Fruit fly (Drosophila melanogaster) whole organism, embryonic: ENCODE data around the gene CG2182.
A peak's percentile ranks its signal among the peaks of the same experiment; 100 is the strongest.

Experiments
- B-H2 ChIP-seq: fragments of 200-800 bp; sonication (Bioruptor generic); optimal IDR thresholded peaks from 2 replicates; lab custom pipeline; 2018; ENCODE audit warnings: missing biosample characterization, mild to moderate bottlenecking, missing genetic modification characterization
- CG10366 ChIP-seq: fragments of 200-800 bp; sonication (Bioruptor generic); IDR thresholded peaks from 2 replicates; pipeline ENCODE4 v1.3.6; 2022; ENCODE audit warnings: missing biosample characterization, missing genetic modification characterization
- CG11093 ChIP-seq: fragments of 200-800 bp; sonication (Bioruptor generic); IDR thresholded peaks from 3 replicates; pipeline ENCODE4 v1.3.6; 2022; ENCODE audit warnings: missing biosample characterization, missing genetic modification characterization
- CG12236 ChIP-seq: fragments of 200-800 bp; sonication (Bioruptor generic); optimal IDR thresholded peaks from 2 replicates; lab custom pipeline; 2016; ENCODE audit warnings: missing biosample characterization, missing genetic modification characterization
- CG12942 ChIP-seq: fragments of 200-800 bp; sonication (Bioruptor generic); optimal IDR thresholded peaks from 3 replicates; lab custom pipeline; 2016; ENCODE audit warnings: missing biosample characterization, missing genetic modification characterization
- CG14667 ChIP-seq: fragments of 200-800 bp; sonication (Bioruptor generic); IDR thresholded peaks from 2 replicates; pipeline ENCODE4 v1.3.6; 2022; ENCODE audit warnings: missing biosample characterization, missing genetic modification characterization
- CG1602 ChIP-seq: fragments of 200-800 bp; sonication (Bioruptor generic); optimal IDR thresholded peaks from 3 replicates; lab custom pipeline; 2016; ENCODE audit warnings: missing biosample characterization, missing genetic modification characterization
- CG1647 ChIP-seq: fragments of 200-800 bp; sonication (Bioruptor generic); optimal IDR thresholded peaks from 3 replicates; lab custom pipeline; 2016; ENCODE audit warnings: missing biosample characterization, missing genetic modification characterization
- CG18599 ChIP-seq: fragments of 200-800 bp; sonication (Bioruptor generic); optimal IDR thresholded peaks from 3 replicates; lab custom pipeline; 2017; ENCODE audit warnings: missing biosample characterization, missing genetic modification characterization, mild to moderate bottlenecking, moderate library complexity, missing genetic modification reagents
- CG2199 ChIP-seq: fragments of 200-800 bp; sonication (Bioruptor generic); IDR thresholded peaks from 3 replicates; pipeline ENCODE4 v1.3.6; 2022; ENCODE audit warnings: missing biosample characterization, missing genetic modification characterization
- CG3163 ChIP-seq: fragments of 200-800 bp; sonication (Bioruptor generic); optimal IDR thresholded peaks from 3 replicates; lab custom pipeline; 2016; ENCODE audit warnings: missing biosample characterization, missing genetic modification characterization
- CG5180 ChIP-seq: fragments of 200-800 bp; sonication (Bioruptor generic); optimal IDR thresholded peaks from 3 replicates; lab custom pipeline; 2017; ENCODE audit warnings: missing biosample characterization, missing genetic modification characterization, mild to moderate bottlenecking, moderate library complexity, missing genetic modification reagents
- CG6175 ChIP-seq: fragments of 200-800 bp; sonication (Bioruptor generic); IDR thresholded peaks from 3 replicates; pipeline ENCODE4 v1.3.6; 2022; ENCODE audit warnings: missing biosample characterization, missing genetic modification characterization
- CG6689 ChIP-seq: fragments of 200-800 bp; sonication (Bioruptor generic); IDR thresholded peaks from 2 replicates; pipeline ENCODE4 v1.3.6; 2022; ENCODE audit warnings: missing biosample characterization, missing genetic modification characterization
- CG7786 ChIP-seq: fragments of 200-800 bp; sonication (Bioruptor generic); optimal IDR thresholded peaks from 2 replicates; lab custom pipeline; 2016; ENCODE audit warnings: missing biosample characterization, missing genetic modification characterization
- CG8359 ChIP-seq: fragments of 200-800 bp; sonication (Bioruptor generic); optimal IDR thresholded peaks from 2 replicates; lab custom pipeline; 2017; ENCODE audit warnings: missing biosample characterization, mild to moderate bottlenecking, missing genetic modification characterization, borderline replicate concordance
- CG9727 ChIP-seq: fragments of 200-800 bp; sonication (Bioruptor generic); optimal IDR thresholded peaks from 3 replicates; lab custom pipeline; 2017; ENCODE audit warnings: missing biosample characterization, mild to moderate bottlenecking, missing genetic modification characterization
- CG9876 ChIP-seq: fragments of 200-800 bp; sonication (Bioruptor generic); optimal IDR thresholded peaks from 2 replicates; lab custom pipeline; 2016; ENCODE audit warnings: missing biosample characterization, missing genetic modification characterization
- Doc2 ChIP-seq: fragments of 200-800 bp; sonication (Bioruptor generic); IDR thresholded peaks from 2 replicates; pipeline ENCODE4 v1.3.6; 2022; ENCODE audit warnings: missing biosample characterization, missing genetic modification characterization
- Fer3 ChIP-seq: fragments of 200-800 bp; sonication (Bioruptor generic); optimal IDR thresholded peaks from 2 replicates; lab custom pipeline; 2018; ENCODE audit warnings: missing biosample characterization, mild to moderate bottlenecking, missing genetic modification characterization, moderate library complexity
- Mes4 ChIP-seq: fragments of 200-800 bp; sonication (Bioruptor generic); optimal IDR thresholded peaks from 2 replicates; lab custom pipeline; 2016; ENCODE audit warnings: missing biosample characterization, missing genetic modification characterization
- Myb ChIP-seq: fragments of 200-800 bp; sonication (Bioruptor generic); optimal IDR thresholded peaks from 2 replicates; lab custom pipeline; 2016; ENCODE audit warnings: missing biosample characterization, missing genetic modification characterization
- NFAT ChIP-seq: fragments of 200-800 bp; sonication (Bioruptor generic); IDR thresholded peaks from 2 replicates; pipeline ENCODE4 v1.3.6; 2022; ENCODE audit warnings: missing biosample characterization, missing genetic modification characterization
- Nf-YC ChIP-seq: fragments of 200-800 bp; optimal IDR thresholded peaks from 3 replicates; lab custom pipeline; 2019; ENCODE audit warnings: missing biosample characterization, mild to moderate bottlenecking, missing genetic modification characterization, moderate library complexity
- Oaz ChIP-seq: fragments of 200-800 bp; sonication (Bioruptor generic); IDR thresholded peaks from 2 replicates; pipeline ENCODE4 v1.3.6; 2022; ENCODE audit warnings: missing biosample characterization, missing genetic modification characterization
- Xbp1 ChIP-seq: fragments of 200-800 bp; sonication (Bioruptor generic); optimal IDR thresholded peaks from 3 replicates; lab custom pipeline; 2016; ENCODE audit warnings: missing biosample characterization, mild to moderate bottlenecking, missing genetic modification characterization
- al ChIP-seq: fragments of 200-800 bp; sonication (Bioruptor generic); IDR thresholded peaks from 2 replicates; pipeline ENCODE4 v1.3.6; 2022; ENCODE audit warnings: missing biosample characterization, missing genetic modification characterization
- ash1 ChIP-seq: fragments of 200-800 bp; sonication (Bioruptor generic); optimal IDR thresholded peaks from 2 replicates; lab custom pipeline; 2018; ENCODE audit warnings: missing biosample characterization, mild to moderate bottlenecking, missing genetic modification characterization
- chn ChIP-seq: fragments of 200-800 bp; sonication (Bioruptor generic); optimal IDR thresholded peaks from 2 replicates; lab custom pipeline; 2016; ENCODE audit warnings: missing biosample characterization, missing genetic modification characterization
- crol ChIP-seq: fragments of 200-800 bp; sonication (Bioruptor generic); IDR thresholded peaks from 2 replicates; pipeline ENCODE4 v1.3.6; 2022; ENCODE audit warnings: missing biosample characterization, missing genetic modification characterization
- fd102C ChIP-seq: fragments of 200-800 bp; sonication (Bioruptor generic); optimal IDR thresholded peaks from 2 replicates; lab custom pipeline; 2018; ENCODE audit warnings: missing biosample characterization, mild to moderate bottlenecking, missing genetic modification characterization, moderate library complexity
- gfzf ChIP-seq: fragments of 200-800 bp; sonication (Bioruptor generic); optimal IDR thresholded peaks from 2 replicates; lab custom pipeline; 2016; ENCODE audit warnings: missing biosample characterization, mild to moderate bottlenecking, missing genetic modification characterization, moderate library complexity
- hbn ChIP-seq: fragments of 200-800 bp; sonication (Bioruptor generic); IDR thresholded peaks from 2 replicates; pipeline ENCODE4 v1.3.6; 2022; ENCODE audit warnings: missing biosample characterization, missing genetic modification characterization; ENCODE audit not compliant: partially characterized antibody
- kah ChIP-seq: fragments of 200-800 bp; sonication (Bioruptor generic); optimal IDR thresholded peaks from 2 replicates; lab custom pipeline; 2018; ENCODE audit warnings: missing biosample characterization, mild to moderate bottlenecking, missing genetic modification characterization
- lola ChIP-seq, 3 experiments: fragments of >200 bp in 2 of 3; fragments of 200-800 bp in 1 of 3; sonication (Bioruptor generic) in 1 of 3; optimal IDR thresholded peaks; 2 replicates each; lab custom pipeline; 2017 to 2019; ENCODE audit warnings: missing biosample characterization in 3 of 3, missing genetic modification characterization in 3 of 3, mild to moderate bottlenecking in 1 of 3, moderate library complexity in 1 of 3
- maf-S ChIP-seq: fragments of 200-800 bp; sonication (Bioruptor generic); optimal IDR thresholded peaks from 2 replicates; lab custom pipeline; 2016; ENCODE audit warnings: missing biosample characterization, missing genetic modification characterization
- mam ChIP-seq: fragments of 200-800 bp; sonication (Bioruptor generic); optimal IDR thresholded peaks from 3 replicates; lab custom pipeline; 2016; ENCODE audit warnings: missing biosample characterization, missing genetic modification characterization
- nau ChIP-seq: fragments of 200-800 bp; sonication (Bioruptor generic); optimal IDR thresholded peaks from 3 replicates; lab custom pipeline; 2017; ENCODE audit warnings: missing biosample characterization, mild to moderate bottlenecking, missing genetic modification characterization, missing genetic modification reagents
- nom ChIP-seq: fragments of 200-800 bp; sonication (Bioruptor generic); optimal IDR thresholded peaks from 2 replicates; lab custom pipeline; 2017; ENCODE audit warnings: missing biosample characterization, missing genetic modification characterization, mild to moderate bottlenecking, moderate library complexity, missing genetic modification reagents
- oc ChIP-seq: fragments of 200-800 bp; sonication (Bioruptor generic); optimal IDR thresholded peaks from 2 replicates; lab custom pipeline; 2018; ENCODE audit warnings: missing biosample characterization, mild to moderate bottlenecking, missing genetic modification characterization, moderate library complexity
- otp ChIP-seq: fragments of 200-800 bp; sonication (Bioruptor generic); IDR thresholded peaks from 3 replicates; pipeline ENCODE4, ENCODE4 v1.3.6; 2022; ENCODE audit warnings: missing biosample characterization, missing genetic modification characterization
- phol ChIP-seq: fragments of 200-800 bp; sonication (Bioruptor generic); optimal IDR thresholded peaks from 3 replicates; lab custom pipeline; 2018; ENCODE audit warnings: missing biosample characterization, mild to moderate bottlenecking, missing genetic modification characterization, moderate library complexity
- sc ChIP-seq, 3 experiments: fragments of >200 bp in 2 of 3; fragments of 200-800 bp in 1 of 3; sonication (Bioruptor generic) in 1 of 3; optimal IDR thresholded peaks; 2 replicates in 2 of 3; 3 replicates in 1 of 3; lab custom pipeline; 2017; ENCODE audit warnings: mild to moderate bottlenecking in 1 of 3, missing biosample characterization in 1 of 3, missing genetic modification characterization in 1 of 3, missing genetic modification reagents in 1 of 3
- sd ChIP-seq: fragments of 200-800 bp; sonication (Bioruptor generic); optimal IDR thresholded peaks from 3 replicates; lab custom pipeline; 2018; ENCODE audit warnings: missing biosample characterization, mild to moderate bottlenecking, missing genetic modification characterization, moderate library complexity
- slbo ChIP-seq: fragments of 200-800 bp; sonication (Bioruptor generic); IDR thresholded peaks from 2 replicates; pipeline ENCODE4 v1.3.6; 2022; ENCODE audit warnings: missing biosample characterization, missing genetic modification characterization
- ssp ChIP-seq: fragments of 200-800 bp; sonication (Bioruptor generic); IDR thresholded peaks from 2 replicates; pipeline ENCODE4 v1.3.6; 2022; ENCODE audit warnings: missing biosample characterization, missing genetic modification characterization
- vnd ChIP-seq: fragments of 200-800 bp; sonication (Bioruptor generic); IDR thresholded peaks from 3 replicates; pipeline ENCODE4 v1.3.6; 2022; ENCODE audit warnings: missing biosample characterization, missing genetic modification characterization; ENCODE audit not compliant: partially characterized antibody
- vvl ChIP-seq: fragments of 200-800 bp; sonication (Bioruptor generic); IDR thresholded peaks from 2 replicates; pipeline ENCODE4 v1.3.6; 2022; ENCODE audit warnings: missing biosample characterization, missing genetic modification characterization
- wdn ChIP-seq: fragments of 200-800 bp; sonication (Bioruptor generic); IDR thresholded peaks from 2 replicates; pipeline ENCODE4 v1.3.6; 2022; ENCODE audit warnings: missing biosample characterization, missing genetic modification characterization

The CG2182 gene

DNA sequence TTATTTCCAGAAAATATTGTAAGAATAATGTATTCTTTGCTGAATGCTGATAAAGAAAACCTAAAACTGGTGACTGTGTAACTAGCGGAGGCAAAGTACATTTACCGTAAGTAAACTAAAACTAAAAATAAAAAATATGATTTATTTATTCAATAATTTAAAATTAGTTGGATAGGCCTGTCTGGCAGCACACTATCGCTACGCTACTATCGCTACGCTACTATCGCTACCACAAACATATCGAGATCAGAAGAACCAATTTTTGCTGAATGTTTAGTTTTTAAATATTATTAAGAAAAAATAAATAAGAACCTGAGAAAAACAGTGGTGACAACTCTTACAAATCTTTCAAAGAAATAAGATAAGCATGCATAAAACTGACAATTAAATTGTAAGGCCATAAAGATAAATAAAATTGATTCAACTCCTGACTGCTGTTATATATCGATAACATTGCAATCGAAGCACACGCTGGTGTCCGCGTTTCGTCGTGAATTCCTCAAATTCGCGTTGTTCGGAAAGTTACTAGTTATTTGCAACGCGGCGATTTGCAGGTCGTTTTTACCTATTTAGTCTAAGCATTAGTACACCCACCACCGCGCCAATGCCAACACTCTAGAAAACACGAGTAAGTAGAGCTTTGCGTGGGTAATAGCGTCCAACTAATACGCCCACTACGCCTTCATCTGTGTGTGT lies 634 bp upstream of the CG2182 start, which contains the start of gene Wdr33 (continued):
- TF ChIP-seq sc (optimal IDR thresholded peaks at IDR 0.05; lab: Kevin White, UChicago), result no peak
- TF ChIP-seq sc (GFP tag; optimal IDR thresholded peaks at IDR 0.05; lab: Kevin White, UChicago), result no peak
- TF ChIP-seq CG1647 (GFP tag; lab: Kevin White, UChicago), result no peak
- TF ChIP-seq CG10366, result peak; percentile 38; the same call in 1 of the 2 replicates
- no peak for TF ChIP-seq Mes4 (GFP tag; lab: Kevin White, UChicago)
- no peak for TF ChIP-seq CG12236 (GFP tag; lab: Kevin White, UChicago)
- TF ChIP-seq ash1 (GFP tag; lab: Kevin White, UChicago), result no peak
- TF ChIP-seq kah (GFP tag; lab: Kevin White, UChicago), result no peak
- TF ChIP-seq slbo, result peak; percentile 7; the same call in 1 of the 2 replicates
- TF ChIP-seq CG6689 (GFP tag; lab: Robert Waterston, UW), result 0 out of 2 replicates have a peak, but pooled peaks have one; percentile 4
- peak in 1 of 3 experiments; percentile 56 for TF ChIP-seq lola (GFP tag; optimal IDR thresholded peaks at IDR 0.05; lab: Kevin White, UChicago)
- TF ChIP-seq CG14667 (GFP tag; lab: Robert Waterston, UW), result peak; percentile 16; the same call in 1 of the 2 replicates
- TF ChIP-seq CG6175, result no peak
- no peak for TF ChIP-seq otp (GFP tag; lab: Robert Waterston, UW)
- TF ChIP-seq CG1602, result peak; percentile 37
- TF ChIP-seq wdn (GFP tag; lab: Robert Waterston, UW), result no peak
- TF ChIP-seq CG9727, result peak; percentile 61
- no peak for TF ChIP-seq Oaz (GFP tag; lab: Robert Waterston, UW)
- no peak for TF ChIP-seq maf-S (GFP tag; lab: Kevin White, UChicago)
- peak; percentile 12 for TF ChIP-seq CG18599
- peak; percentile 0 for TF ChIP-seq Fer3 (tag; lab: Kevin White, UChicago)
- TF ChIP-seq fd102C (GFP tag; lab: Kevin White, UChicago), result no peak
- TF ChIP-seq crol (GFP tag; lab: Robert Waterston, UW), result no peak
- no peak for TF ChIP-seq B-H2
- peak; percentile 52 for TF ChIP-seq Xbp1 (GFP tag; lab: Kevin White, UChicago)
- TF ChIP-seq phol (tag; lab: Kevin White, UChicago), result no peak
- no peak for TF ChIP-seq CG8359 (GFP tag; lab: Kevin White, UChicago)
- TF ChIP-seq CG2199 (GFP tag; lab: Robert Waterston, UW), result no peak
- no peak; the same call in 1 of the 2 replicates for TF ChIP-seq vvl (GFP tag; lab: Robert Waterston, UW)
- TF ChIP-seq CG7786 (GFP tag; lab: Kevin White, UChicago), result no peak
- peak; percentile 31 for TF ChIP-seq Nf-YC
- TF ChIP-seq al (GFP tag; lab: Robert Waterston, UW), result peak; percentile 28; the same call in 1 of the 2 replicates
- TF ChIP-seq CG12942, result no peak
- peak; percentile 5 for TF ChIP-seq Myb (GFP tag; lab: Kevin White, UChicago)
- peak; percentile 90 for TF ChIP-seq hbn (GFP tag; lab: Robert Waterston, UW)
- TF ChIP-seq chn, result no peak
- TF ChIP-seq nom (GFP tag; lab: Kevin White, UChicago), result no peak
- TF ChIP-seq CG11093 (GFP tag; lab: Robert Waterston, UW), result no peak
- TF ChIP-seq mam (GFP tag; lab: Kevin White, UChicago), result no peak
- no peak for TF ChIP-seq CG9876 (GFP tag; lab: Kevin White, UChicago)
- no peak for TF ChIP-seq oc (tag; lab: Kevin White, UChicago)
- TF ChIP-seq CG3163 (GFP tag; lab: Kevin White, UChicago), result no peak
- TF ChIP-seq vnd (GFP tag; lab: Robert Waterston, UW), result peak; percentile 88
- 0 out of 2 replicates have a peak, but pooled peaks have one; percentile 8 for TF ChIP-seq NFAT (GFP tag; lab: Robert Waterston, UW)
- TF ChIP-seq nau, result no peak
- TF ChIP-seq ssp, result no peak
- TF ChIP-seq CG5180 (GFP tag; lab: Kevin White, UChicago), result no peak
- TF ChIP-seq Doc2 (GFP tag; lab: Robert Waterston, UW), result no peak
- no peak for TF ChIP-seq sd (tag; lab: Kevin White, UChicago)
- TF ChIP-seq gfzf (GFP tag; lab: Kevin White, UChicago), result no peak
